Fruit fly (Drosophila melanogaster) whole organism, embryonic: Measurements from ENCODE around the gene Rrp1.
A peak's percentile ranks its signal among the peaks of the same experiment; 100 is the strongest.

Experiments used
- Blimp-1 ChIP-seq: fragments of 200-800 bp; sonication (Bioruptor generic); optimal IDR thresholded peaks from 3 replicates; lab custom pipeline; 2018; ENCODE audit warnings: missing biosample characterization, missing genetic modification characterization, mild to moderate bottlenecking, moderate library complexity, missing genetic modification reagents
- CG10147 ChIP-seq: fragments of 200-800 bp; sonication (Bioruptor generic); optimal IDR thresholded peaks from 2 replicates; lab custom pipeline; 2019; ENCODE audit warnings: missing biosample characterization, mild to moderate bottlenecking, missing genetic modification characterization, moderate library complexity
- CG16779 ChIP-seq: fragments of 200-800 bp; sonication (Bioruptor generic); IDR thresholded peaks from 2 replicates; pipeline ENCODE4 v1.3.6; 2022; ENCODE audit warnings: missing biosample characterization, missing genetic modification characterization
- CG18599 ChIP-seq: fragments of 200-800 bp; sonication (Bioruptor generic); optimal IDR thresholded peaks from 3 replicates; lab custom pipeline; 2017; ENCODE audit warnings: missing biosample characterization, missing genetic modification characterization, mild to moderate bottlenecking, moderate library complexity, missing genetic modification reagents
- CG31224 ChIP-seq: fragments of 200-800 bp; sonication (Bioruptor generic); IDR thresholded peaks from 2 replicates; pipeline ENCODE4 v1.3.6; 2022; ENCODE audit warnings: missing biosample characterization, missing genetic modification characterization
- CG32532 ChIP-seq: fragments of 200-800 bp; sonication (Bioruptor generic); IDR thresholded peaks from 2 replicates; pipeline ENCODE4 v1.3.6; 2022; ENCODE audit warnings: missing biosample characterization, missing genetic modification characterization
- CG3847 ChIP-seq: fragments of 200-800 bp; sonication (Bioruptor generic); IDR thresholded peaks from 2 replicates; pipeline ENCODE4 v1.3.6; 2022; ENCODE audit warnings: missing biosample characterization, missing genetic modification characterization
- CG4730 ChIP-seq: fragments of 200-800 bp; sonication (Bioruptor generic); IDR thresholded peaks from 2 replicates; pipeline ENCODE4 v1.3.6; 2022; ENCODE audit warnings: missing biosample characterization, missing genetic modification characterization
- CG7745 ChIP-seq: fragments of 200-800 bp; sonication (Bioruptor generic); optimal IDR thresholded peaks from 2 replicates; lab custom pipeline; 2018; ENCODE audit warnings: missing biosample characterization, mild to moderate bottlenecking, missing genetic modification characterization, moderate library complexity
- Deaf1 ChIP-seq: fragments of 200-800 bp; optimal IDR thresholded peaks from 3 replicates; lab custom pipeline; 2019; ENCODE audit warnings: missing biosample characterization, mild to moderate bottlenecking, missing genetic modification characterization, moderate library complexity
- Dll ChIP-seq: fragments of 200-800 bp; sonication (Bioruptor generic); IDR thresholded peaks from 4 replicates; pipeline ENCODE4 v1.3.6; 2022; ENCODE audit warnings: missing biosample characterization, missing genetic modification characterization; ENCODE audit not compliant: partially characterized antibody
- Dp ChIP-seq: fragments of 200-800 bp; sonication (Bioruptor generic); optimal IDR thresholded peaks from 2 replicates; lab custom pipeline; 2018; ENCODE audit warnings: missing biosample characterization, mild to moderate bottlenecking, missing genetic modification characterization, moderate library complexity
- HLHmδ ChIP-seq: fragments of 200-800 bp; sonication (Bioruptor generic); optimal IDR thresholded peaks from 2 replicates; lab custom pipeline; 2018; ENCODE audit warnings: missing biosample characterization, mild to moderate bottlenecking, missing genetic modification characterization, moderate library complexity
- Hand ChIP-seq: fragments of 200-800 bp; sonication (Bioruptor generic); optimal IDR thresholded peaks from 2 replicates; lab custom pipeline; 2017; ENCODE audit warnings: mild to moderate bottlenecking, missing biosample characterization, missing genetic modification reagents, missing genetic modification characterization
- Hr39 ChIP-seq: fragments of >200 bp; optimal IDR thresholded peaks from 2 replicates; lab custom pipeline; 2017
- Med ChIP-seq: fragments of 200-800 bp; sonication (Bioruptor generic); peaks from one replicate; lab custom pipeline; 2016; ENCODE audit warnings: missing biosample characterization, missing genetic modification characterization, mild to moderate bottlenecking, inconsistent platforms, moderate library complexity
- Neu2 ChIP-seq: fragments of 200-800 bp; sonication (Bioruptor generic); optimal IDR thresholded peaks from 3 replicates; lab custom pipeline; 2016; ENCODE audit warnings: missing biosample characterization, missing genetic modification characterization, borderline replicate concordance
- Side ChIP-seq: fragments of 200-800 bp; sonication (Bioruptor generic); optimal IDR thresholded peaks from 2 replicates; lab custom pipeline; 2016; ENCODE audit warnings: missing biosample characterization, missing genetic modification characterization
- Sry-β ChIP-seq: fragments of 200-800 bp; sonication (Bioruptor generic); optimal IDR thresholded peaks from 2 replicates; lab custom pipeline; 2018; ENCODE audit warnings: missing biosample characterization, mild to moderate bottlenecking, missing genetic modification characterization, moderate library complexity
- Usf ChIP-seq: fragments of 200-800 bp; sonication (Bioruptor generic); optimal IDR thresholded peaks from 2 replicates; lab custom pipeline; 2017; ENCODE audit warnings: missing genotype, missing biosample characterization, missing genetic modification characterization
- Xbp1 ChIP-seq: fragments of 200-800 bp; sonication (Bioruptor generic); optimal IDR thresholded peaks from 3 replicates; lab custom pipeline; 2016; ENCODE audit warnings: missing biosample characterization, mild to moderate bottlenecking, missing genetic modification characterization
- caup ChIP-seq: fragments of 200-800 bp; sonication (Bioruptor generic); optimal IDR thresholded peaks from 3 replicates; lab custom pipeline; 2017; ENCODE audit warnings: missing biosample characterization, mild to moderate bottlenecking, missing genetic modification characterization, moderate library complexity; ENCODE audit not compliant: severe bottlenecking
- chm ChIP-seq: fragments of 200-800 bp; sonication (Bioruptor generic); IDR thresholded peaks from 2 replicates; pipeline ENCODE4 v1.3.6; 2022; ENCODE audit warnings: missing biosample characterization, missing genetic modification characterization
- danr ChIP-seq: fragments of 200-800 bp; sonication (Bioruptor generic); IDR thresholded peaks from 2 replicates; pipeline ENCODE4 v1.3.6; 2022; ENCODE audit warnings: missing biosample characterization, missing genetic modification characterization
- eyg ChIP-seq: fragments of 200-800 bp; sonication (Bioruptor generic); optimal IDR thresholded peaks from 3 replicates; lab custom pipeline; 2016; ENCODE audit warnings: missing biosample characterization, missing genetic modification characterization
- fu2 ChIP-seq: fragments of 200-800 bp; sonication (Bioruptor generic); optimal IDR thresholded peaks from 2 replicates; lab custom pipeline; 2016; ENCODE audit warnings: missing biosample characterization, missing genetic modification characterization
- grau ChIP-seq: fragments of 200-800 bp; optimal IDR thresholded peaks from 3 replicates; lab custom pipeline; 2019; ENCODE audit warnings: missing biosample characterization, mild to moderate bottlenecking, missing genetic modification characterization, moderate library complexity
- gsb ChIP-seq: fragments of 200-800 bp; sonication (Bioruptor generic); IDR thresholded peaks from 2 replicates; pipeline ENCODE4 v1.3.6; 2022; ENCODE audit warnings: missing biosample characterization, missing genetic modification characterization
- hth ChIP-seq: fragments of >200 bp; optimal IDR thresholded peaks from 2 replicates; lab custom pipeline; 2017; ENCODE audit warnings: inconsistent platforms
- jigr1 ChIP-seq: fragments of 200-800 bp; sonication (Bioruptor generic); IDR thresholded peaks from 3 replicates; pipeline ENCODE4 v1.3.6; 2022; ENCODE audit warnings: missing biosample characterization, missing genetic modification characterization
- kay ChIP-seq: fragments of 200-800 bp; sonication (Bioruptor generic); optimal IDR thresholded peaks from 2 replicates; lab custom pipeline; 2016; ENCODE audit warnings: missing biosample characterization, missing genetic modification characterization
- maf-S ChIP-seq: fragments of 200-800 bp; sonication (Bioruptor generic); optimal IDR thresholded peaks from 2 replicates; lab custom pipeline; 2016; ENCODE audit warnings: missing biosample characterization, missing genetic modification characterization
- org-1 ChIP-seq: fragments of 200-800 bp; sonication (Bioruptor generic); optimal IDR thresholded peaks from 2 replicates; lab custom pipeline; 2017; ENCODE audit warnings: missing biosample characterization, missing genetic modification characterization
- pfk ChIP-seq: fragments of 200-800 bp; sonication (Bioruptor generic); optimal IDR thresholded peaks from 2 replicates; lab custom pipeline; 2018; ENCODE audit warnings: missing biosample characterization, mild to moderate bottlenecking, missing genetic modification characterization, moderate library complexity
- sc ChIP-seq, 3 experiments: fragments of >200 bp in 2 of 3; fragments of 200-800 bp in 1 of 3; sonication (Bioruptor generic) in 1 of 3; optimal IDR thresholded peaks; 2 replicates in 2 of 3; 3 replicates in 1 of 3; lab custom pipeline; 2017; ENCODE audit warnings: mild to moderate bottlenecking in 1 of 3, missing biosample characterization in 1 of 3, missing genetic modification characterization in 1 of 3, missing genetic modification reagents in 1 of 3
- sens ChIP-seq: fragments of 200-800 bp; sonication (Bioruptor generic); peaks from one replicate; lab custom pipeline; 2016; ENCODE audit warnings: missing biosample characterization, missing genetic modification characterization
- sens-2 ChIP-seq: fragments of 200-800 bp; sonication (Bioruptor generic); IDR thresholded peaks from 2 replicates; pipeline ENCODE4 v1.3.6; 2022; ENCODE audit warnings: missing biosample characterization, missing genetic modification characterization
- sna ChIP-seq: fragments of 200-800 bp; sonication (Bioruptor generic); IDR thresholded peaks from 2 replicates; pipeline ENCODE4 v1.3.6; 2022; ENCODE audit warnings: missing biosample characterization, missing genetic modification characterization; ENCODE audit not compliant: partially characterized antibody
- sob ChIP-seq: fragments of 200-800 bp; sonication (Bioruptor generic); IDR thresholded peaks from 2 replicates; pipeline ENCODE4 v1.3.6; 2022; ENCODE audit warnings: missing biosample characterization, missing genetic modification characterization
- sr ChIP-seq: fragments of 200-800 bp; sonication (Bioruptor generic); IDR thresholded peaks from 3 replicates; pipeline ENCODE4 v1.3.6; 2022; ENCODE audit warnings: missing biosample characterization, missing genetic modification characterization
- stwl ChIP-seq: fragments of 200-800 bp; sonication (Bioruptor generic); optimal IDR thresholded peaks from 3 replicates; lab custom pipeline; 2018; ENCODE audit warnings: missing biosample characterization, mild to moderate bottlenecking, missing genetic modification characterization, moderate library complexity
- trem ChIP-seq: fragments of 200-800 bp; optimal IDR thresholded peaks from 3 replicates; lab custom pipeline; 2019; ENCODE audit warnings: missing biosample characterization, mild to moderate bottlenecking, missing genetic modification characterization, moderate library complexity
- tup ChIP-seq: fragments of 200-800 bp; sonication (Bioruptor generic); optimal IDR thresholded peaks from 2 replicates; lab custom pipeline; 2016; ENCODE audit warnings: missing biosample characterization, mild to moderate bottlenecking, missing genetic modification characterization, moderate library complexity

The Rrp1 gene

dm6 chr2L:2972439-2972936 is at the start of gene Rrp1, which contains the start of gene gammaTub23C (continued):
- TF ChIP-seq Dll (GFP tag; lab: Robert Waterston, UW) (no peak), chm (GFP tag; lab: Robert Waterston, UW) (0 out of 2 replicates have a peak, but pooled peaks have one; percentile 12), Hand (GFP tag; lab: Kevin White, UChicago) (peak; percentile 75), CG7745 (tag; lab: Kevin White, UChicago) (no peak), Neu2 (no peak), CG3847 (peak; percentile 89), Side (peak; percentile 63), maf-S (peak; percentile 63), jigr1 (GFP tag; lab: Robert Waterston, UW) (peak; percentile 84), fu2 (peak; percentile 63), Blimp-1 (peak; percentile 80), kay (GFP tag; lab: Kevin White, UChicago) (peak; percentile 83), Xbp1 (GFP tag; lab: Kevin White, UChicago) (peak; percentile 93), gsb (GFP tag; lab: Robert Waterston, UW) (no peak; the same call in 1 of the 2 replicates), Deaf1 (tag; lab: Kevin White, UChicago) (no peak), sob (GFP tag; lab: Robert Waterston, UW) (peak; percentile 76; the same call in 1 of the 2 replicates), CG16779 (GFP tag; lab: Robert Waterston, UW) (no peak), caup (GFP tag; lab: Kevin White, UChicago) (peak; percentile 87), Dp (GFP tag; lab: Kevin White, UChicago) (peak; percentile 65), sna (GFP tag; lab: Robert Waterston, UW) (no peak), Sry-β (GFP tag; lab: Kevin White, UChicago) (peak; percentile 61), hth (lab: Kevin White, UChicago) (no peak), grau (tag; lab: Kevin White, UChicago) (peak; percentile 91), Usf (peak; percentile 91), CG31224 (GFP tag; lab: Robert Waterston, UW) (peak; percentile 77), CG10147 (GFP tag; lab: Kevin White, UChicago) (peak; percentile 93), tup (peak; percentile 69), org-1 (GFP tag; lab: Kevin White, UChicago) (peak; percentile 89), CG32532 (GFP tag; lab: Robert Waterston, UW) (peak; percentile 83), danr (GFP tag; lab: Robert Waterston, UW) (peak; percentile 47; the same call in 1 of the 2 replicates), eyg (GFP tag; lab: Kevin White, UChicago) (peak; percentile 35), CG4730 (peak; percentile 73), Hr39 (lab: Kevin White, UChicago) (no peak)
- TF ChIP-seq, all 482 proteins: peak for 393

dm6 chr2L:3018212-3018611 is 45.9 kb upstream of the Rrp1 start, which contains the start of the genes CG17224 and CG17264:
Gene CG17224 (minus strand): TSS chr2L:3018308.
Gene CG17264 (plus strand): TSS chr2L:3018508.
- TF ChIP-seq stwl (tag; lab: Kevin White, UChicago) = peak; percentile 37
- no peak for TF ChIP-seq sc (optimal IDR thresholded peaks at IDR 0.05; lab: Kevin White, UChicago)
- TF ChIP-seq sc (GFP tag; optimal IDR thresholded peaks at IDR 0.05; lab: Kevin White, UChicago) = no peak
- TF ChIP-seq sens-2 = no peak
- TF ChIP-seq HLHmδ (GFP tag; lab: Kevin White, UChicago) = peak; percentile 52
- TF ChIP-seq CG18599 (GFP tag; lab: Kevin White, UChicago) = no peak
- TF ChIP-seq sens = peak; percentile 73
- peak; percentile 86 for TF ChIP-seq pfk (GFP tag; lab: Kevin White, UChicago)
- TF ChIP-seq sr = peak; percentile 45; the same call in 1 of the 3 replicates
- TF ChIP-seq Med (GFP tag; lab: Kevin White, UChicago) = peak; percentile 3
- peak; percentile 20 for TF ChIP-seq trem
